Worm (Caenorhabditis elegans): Measurements from ENCODE around the gene nhr-260.

DNA sequence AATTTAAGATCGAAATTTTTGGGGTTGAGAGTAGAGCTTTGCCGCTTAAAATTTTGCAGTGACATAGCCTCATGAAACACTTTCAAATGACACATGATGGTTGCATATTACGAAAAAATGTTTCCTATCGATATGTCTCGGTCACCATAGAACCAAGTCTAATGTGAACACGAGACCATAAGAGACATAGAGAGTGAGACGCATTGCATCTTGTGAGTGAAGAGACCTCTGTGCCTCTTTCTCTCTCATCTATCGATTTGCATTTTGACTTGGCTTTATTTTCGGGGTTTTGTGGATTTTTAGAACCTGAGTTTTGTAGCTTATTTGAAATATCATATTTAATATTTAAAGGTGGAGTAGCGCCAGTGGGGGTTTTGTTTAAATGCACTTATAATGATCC lies 44.5 kb downstream of the nhr-260 start:
- TF ChIP-seq W03F9.2 (tag; optimal IDR thresholded peaks at IDR 0.05) (no peak), dao-5 (tag; optimal IDR thresholded peaks at IDR 0.05) (no peak)
